Fruit fly (Drosophila melanogaster): Measurements from ENCODE around the gene CG15721.

- TF ChIP-seq Sin3A (optimal IDR thresholded peaks at IDR 0.05): no peak
- TF ChIP-seq psq (optimal IDR thresholded peaks at IDR 0.05): no peak
- TF ChIP-seq insv (optimal IDR thresholded peaks at IDR 0.05): no peak
Measured at dm6 chrX:12922338-12922737, 48.2 kb upstream of the CG15721 start.

Data from Kc167 (cell line).